Worm (Caenorhabditis elegans): ENCODE measurements around the gene F38B2.4.

Gene F38B2.4

DNA sequence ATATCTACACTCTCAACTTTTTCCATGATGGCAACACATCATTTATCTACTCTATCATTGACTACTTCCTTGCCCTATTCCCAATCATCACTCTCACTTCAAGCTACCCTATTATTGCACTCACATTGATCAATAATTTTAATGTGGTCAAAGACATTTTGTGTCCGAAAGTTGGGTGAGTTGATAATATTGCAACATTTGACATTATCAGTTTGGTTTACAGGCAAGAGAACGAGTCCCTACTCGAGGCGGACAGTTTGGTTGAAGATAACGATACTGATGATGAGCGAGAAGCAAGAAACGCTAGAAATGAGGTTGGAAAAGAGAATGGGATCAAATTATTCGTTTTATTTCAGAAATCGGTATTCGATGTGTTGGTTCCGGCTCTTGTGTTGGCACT lies 22.8 kb downstream of the F38B2.4 start:
- TF ChIP-seq fos-1 (tag; optimal IDR thresholded peaks at IDR 0.05) (peak; percentile 93), elt-3 (tag; optimal IDR thresholded peaks at IDR 0.05) (no peak)

DNA sequence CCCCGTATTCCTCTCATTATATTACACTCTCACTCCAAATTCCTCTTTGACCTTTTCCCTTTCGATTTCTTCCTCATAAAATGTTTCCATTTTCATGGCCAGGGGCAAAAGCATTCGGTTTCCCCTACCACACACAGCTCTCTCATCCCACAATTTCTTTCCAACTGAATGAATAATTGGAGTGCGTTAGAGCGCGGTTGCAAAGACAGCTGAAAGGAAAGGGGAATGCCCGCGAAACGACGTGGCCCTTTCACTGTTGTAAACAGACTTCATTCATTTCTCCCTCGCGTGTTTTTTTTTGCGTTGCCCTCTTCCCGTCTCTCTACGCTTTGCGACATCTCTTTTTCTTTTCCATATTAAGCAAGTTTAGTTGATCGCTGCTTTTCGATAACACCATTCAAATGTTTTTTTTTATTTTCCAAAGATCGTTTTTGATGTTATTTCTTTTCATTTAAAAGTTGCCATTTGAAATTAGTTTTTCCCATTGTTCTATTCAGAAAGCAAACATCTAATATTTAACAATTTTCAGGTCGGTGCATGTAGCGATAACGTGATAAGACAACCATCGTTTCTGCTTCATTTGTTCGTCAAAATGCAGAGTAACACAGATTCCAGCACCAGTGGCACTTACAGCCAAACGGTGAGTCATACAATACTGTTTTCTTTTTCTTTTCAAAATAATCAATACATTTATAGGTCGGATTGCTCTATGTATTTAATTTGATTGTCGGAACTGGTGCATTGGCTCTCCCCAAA lies 25.0 kb downstream of the F38B2.4 start, which contains the start of gene C03A3.2:
TSS of gene C03A3.2 (plus strand) at position 530 of the 756 bp plus-strand sequence.
- TF ChIP-seq ztf-1 (GFP tag; conservative IDR thresholded peaks at IDR 0.05) (no peak), skn-1 (tag; optimal IDR thresholded peaks at IDR 0.05) (no peak), mdl-1 (tag; optimal IDR thresholded peaks at IDR 0.05) (peak in 1 of 2 experiments; percentile 62), ceh-16 (tag; optimal IDR thresholded peaks at IDR 0.05) (peak; percentile 39), elt-1 (tag; optimal IDR thresholded peaks at IDR 0.05) (no peak), nhr-21 (tag; optimal IDR thresholded peaks at IDR 0.05) (no peak), C34F6.9 (tag; optimal IDR thresholded peaks at IDR 0.05) (peak; percentile 86), unc-62 (GFP tag; optimal IDR thresholded peaks at IDR 0.05) (no peak), blmp-1 (tag; optimal IDR thresholded peaks at IDR 0.05; ENCODE audit: insufficient read depth) (peak; percentile 58), gmeb-1 (tag; optimal IDR thresholded peaks at IDR 0.05) (no peak), lsy-2 (tag; optimal IDR thresholded peaks at IDR 0.05) (peak in 1 of 2 experiments; percentile 74), unc-55 (GFP tag; optimal IDR thresholded peaks at IDR 0.05) (peak; percentile 82), ceh-82 (tag; optimal IDR thresholded peaks at IDR 0.05) (no peak), R02D3.7 (tag; optimal IDR thresholded peaks at IDR 0.05) (no peak), nhr-6 (tag; optimal IDR thresholded peaks at IDR 0.05) (peak; percentile 24), alr-1 (tag; optimal IDR thresholded peaks at IDR 0.05) (no peak), zag-1 (tag; optimal IDR thresholded peaks at IDR 0.05) (peak; percentile 75), nhr-23 (tag; optimal IDR thresholded peaks at IDR 0.05) (no peak), egl-27 (tag; optimal IDR thresholded peaks at IDR 0.05) (peak; percentile 35), ama-1 (optimal IDR thresholded peaks at IDR 0.05) (no peak), nhr-11 (tag; optimal IDR thresholded peaks at IDR 0.05) (no peak), sma-3 (GFP tag; optimal IDR thresholded peaks at IDR 0.05) (no peak), nhr-10 (tag; optimal IDR thresholded peaks at IDR 0.05) (no peak), nhr-237 (tag; optimal IDR thresholded peaks at IDR 0.05) (no peak), nhr-12 (tag; optimal IDR thresholded peaks at IDR 0.05) (no peak), peb-1 (tag; optimal IDR thresholded peaks at IDR 0.05) (no peak), ztf-4 (tag; optimal IDR thresholded peaks at IDR 0.05) (no peak), nhr-77 (tag; optimal IDR thresholded peaks at IDR 0.05) (no peak), sem-4 (tag; optimal IDR thresholded peaks at IDR 0.05) (peak; percentile 49), Y55F3AM.14 (GFP tag; optimal IDR thresholded peaks at IDR 0.05) (no peak), lin-11 (tag; optimal IDR thresholded peaks at IDR 0.05) (peak; percentile 80), unc-39 (tag; optimal IDR thresholded peaks at IDR 0.05) (no peak), snpc-4 (tag; optimal IDR thresholded peaks at IDR 0.05) (peak; percentile 55), dmd-4 (tag; optimal IDR thresholded peaks at IDR 0.05) (no peak), nhr-129 (tag; optimal IDR thresholded peaks at IDR 0.05) (peak; percentile 88), ztf-11 (tag; optimal IDR thresholded peaks at IDR 0.05) (no peak), mbf-1 (tag; optimal IDR thresholded peaks at IDR 0.05) (no peak), fos-1 (tag; optimal IDR thresholded peaks at IDR 0.05) (peak; percentile 58), aly-2 (tag; optimal IDR thresholded peaks at IDR 0.05) (no peak), crh-2 (tag; optimal IDR thresholded peaks at IDR 0.05) (peak; percentile 87), nhr-25 (tag; optimal IDR thresholded peaks at IDR 0.05) (peak; percentile 75), F13H6.1 (tag; optimal IDR thresholded peaks at IDR 0.05) (peak; percentile 73), elt-3 (tag; optimal IDR thresholded peaks at IDR 0.05) (no peak), ZK546.5 (tag; optimal IDR thresholded peaks at IDR 0.05) (no peak), mab-5 (tag; optimal IDR thresholded peaks at IDR 0.05) (peak; percentile 63), lin-13 (GFP tag; optimal IDR thresholded peaks at IDR 0.05) (peak; percentile 67), lin-39 (tag; optimal IDR thresholded peaks at IDR 0.05) (no peak), sma-9 (GFP tag; optimal IDR thresholded peaks at IDR 0.05) (peak; percentile 66), sma-9 (tag; optimal IDR thresholded peaks at IDR 0.05) (no peak)
